Fruit fly (Drosophila melanogaster) whole organism, embryonic: ENCODE measurements around the gene RpS17.

ENCODE experiments used
- ATbp ChIP-seq: fragments of 200-800 bp; sonication (Bioruptor generic); optimal IDR thresholded peaks from 2 replicates; lab custom pipeline; 2017; ENCODE audit warnings: missing biosample characterization, mild to moderate bottlenecking, missing genetic modification characterization, missing genetic modification reagents
- Ada2b ChIP-seq: fragments of 200-800 bp; sonication (Bioruptor generic); IDR thresholded peaks from 2 replicates; pipeline ENCODE4 v1.3.6; 2022; ENCODE audit warnings: missing biosample characterization, missing genetic modification characterization
- Bteb2 ChIP-seq: fragments of 200-800 bp; sonication (Bioruptor generic); optimal IDR thresholded peaks from 2 replicates; lab custom pipeline; 2016; ENCODE audit warnings: missing biosample characterization, missing genetic modification characterization
- CG10321 ChIP-seq: fragments of 200-800 bp; sonication (Bioruptor generic); IDR thresholded peaks from 2 replicates; pipeline ENCODE4 v1.3.6; 2022; ENCODE audit warnings: missing biosample characterization, missing genetic modification characterization
- CG10431 ChIP-seq: fragments of 200-800 bp; sonication (Bioruptor generic); optimal IDR thresholded peaks from 3 replicates; lab custom pipeline; 2018; ENCODE audit warnings: missing biosample characterization, mild to moderate bottlenecking, missing genetic modification characterization
- CG11398 ChIP-seq: fragments of 200-800 bp; sonication (Bioruptor generic); optimal IDR thresholded peaks from 2 replicates; lab custom pipeline; 2016; ENCODE audit warnings: missing biosample characterization, missing genetic modification characterization
- CG12744 ChIP-seq: fragments of 200-800 bp; sonication (Bioruptor generic); optimal IDR thresholded peaks from 2 replicates; lab custom pipeline; 2016; ENCODE audit warnings: missing biosample characterization, missing genetic modification characterization
- CG12942 ChIP-seq: fragments of 200-800 bp; sonication (Bioruptor generic); optimal IDR thresholded peaks from 3 replicates; lab custom pipeline; 2016; ENCODE audit warnings: missing biosample characterization, missing genetic modification characterization
- CG13424 ChIP-seq: fragments of 200-800 bp; sonication (Bioruptor generic); optimal IDR thresholded peaks from 2 replicates; lab custom pipeline; 2019; ENCODE audit warnings: missing biosample characterization, mild to moderate bottlenecking, missing genetic modification characterization, moderate library complexity
- CG13624 ChIP-seq: fragments of 200-800 bp; sonication (Bioruptor generic); optimal IDR thresholded peaks from 2 replicates; lab custom pipeline; 2016; ENCODE audit warnings: missing biosample characterization, missing genetic modification characterization
- CG1603 ChIP-seq: fragments of 200-800 bp; sonication (Bioruptor generic); optimal IDR thresholded peaks from 2 replicates; lab custom pipeline; 2019; ENCODE audit warnings: missing biosample characterization, mild to moderate bottlenecking, missing genetic modification characterization, moderate library complexity
- CG16815 ChIP-seq: fragments of 200-800 bp; sonication (Bioruptor generic); optimal IDR thresholded peaks from 3 replicates; lab custom pipeline; 2017; ENCODE audit warnings: missing biosample characterization, mild to moderate bottlenecking, missing genetic modification characterization
- CG17328 ChIP-seq: fragments of 200-800 bp; sonication (Bioruptor generic); IDR thresholded peaks from 2 replicates; pipeline ENCODE4 v1.3.6; 2022; ENCODE audit warnings: missing biosample characterization, missing genetic modification characterization
- CG17829 ChIP-seq: fragments of 200-800 bp; optimal IDR thresholded peaks from 2 replicates; lab custom pipeline; 2019; ENCODE audit warnings: missing biosample characterization, mild to moderate bottlenecking, missing genetic modification characterization, moderate library complexity
- CG18476 ChIP-seq: fragments of 200-800 bp; sonication (Bioruptor generic); optimal IDR thresholded peaks from 2 replicates; lab custom pipeline; 2016; ENCODE audit warnings: missing biosample characterization, mild to moderate bottlenecking, missing genetic modification characterization
- CG18599 ChIP-seq: fragments of 200-800 bp; sonication (Bioruptor generic); optimal IDR thresholded peaks from 3 replicates; lab custom pipeline; 2017; ENCODE audit warnings: missing biosample characterization, missing genetic modification characterization, mild to moderate bottlenecking, moderate library complexity, missing genetic modification reagents
- CG31388 ChIP-seq: fragments of 200-800 bp; sonication (Bioruptor generic); optimal IDR thresholded peaks from 2 replicates; lab custom pipeline; 2016; ENCODE audit warnings: missing biosample characterization, missing genetic modification characterization
- CG34422 ChIP-seq: fragments of 200-800 bp; sonication (Bioruptor generic); IDR thresholded peaks from 3 replicates; pipeline ENCODE4 v1.3.6; 2022; ENCODE audit warnings: missing biosample characterization, missing genetic modification characterization
- CG3995 ChIP-seq: fragments of 200-800 bp; sonication (Bioruptor generic); optimal IDR thresholded peaks from 3 replicates; lab custom pipeline; 2016; ENCODE audit warnings: missing biosample characterization, missing genetic modification characterization
- CG4617 ChIP-seq: fragments of 200-800 bp; sonication (Bioruptor generic); optimal IDR thresholded peaks from 3 replicates; lab custom pipeline; 2016; ENCODE audit warnings: missing biosample characterization, missing genetic modification characterization, borderline replicate concordance
- CG6765 ChIP-seq: fragments of 200-800 bp; sonication (Bioruptor generic); optimal IDR thresholded peaks from 3 replicates; lab custom pipeline; 2017; ENCODE audit warnings: missing biosample characterization, mild to moderate bottlenecking, missing genetic modification characterization
- CG9797 ChIP-seq: fragments of 200-800 bp; sonication (Bioruptor generic); optimal IDR thresholded peaks from 3 replicates; lab custom pipeline; 2018; ENCODE audit warnings: missing biosample characterization, mild to moderate bottlenecking, missing genetic modification characterization
- CHES-1-like ChIP-seq: fragments of 200-800 bp; sonication (Bioruptor generic); optimal IDR thresholded peaks from 2 replicates; lab custom pipeline; 2016; ENCODE audit warnings: missing biosample characterization, missing genetic modification characterization
- Dfd ChIP-seq, 2 experiments: fragments of >200 bp; optimal IDR thresholded peaks; 2 replicates each; lab custom pipeline; 2017; ENCODE audit warnings: missing biosample characterization in 2 of 2, missing genetic modification characterization in 2 of 2
- Doc2 ChIP-seq: fragments of 200-800 bp; sonication (Bioruptor generic); IDR thresholded peaks from 2 replicates; pipeline ENCODE4 v1.3.6; 2022; ENCODE audit warnings: missing biosample characterization, missing genetic modification characterization
- Eip74EF ChIP-seq, 2 experiments: fragments of 200-800 bp in 1 of 2; fragments of >200 bp in 1 of 2; sonication (Bioruptor generic) in 1 of 2; optimal IDR thresholded peaks; 2 replicates each; lab custom pipeline; 2017 to 2019; ENCODE audit warnings: missing biosample characterization in 2 of 2, missing genetic modification characterization in 2 of 2, mild to moderate bottlenecking in 1 of 2, moderate library complexity in 1 of 2
- HLH3B ChIP-seq: fragments of 200-800 bp; sonication (Bioruptor generic); IDR thresholded peaks from 2 replicates; pipeline ENCODE4 v1.3.6; 2022; ENCODE audit warnings: missing biosample characterization, missing genetic modification characterization
- Lim3 ChIP-seq: fragments of 200-800 bp; sonication (Bioruptor generic); IDR thresholded peaks from 2 replicates; pipeline ENCODE4 v1.3.6; 2022; ENCODE audit warnings: missing biosample characterization, missing genetic modification characterization
- MTF-1 ChIP-seq: fragments of 200-800 bp; sonication (Bioruptor generic); optimal IDR thresholded peaks from 2 replicates; lab custom pipeline; 2018; ENCODE audit warnings: missing biosample characterization, mild to moderate bottlenecking, missing genetic modification characterization, borderline replicate concordance
- NK7.1 ChIP-seq: fragments of 200-800 bp; sonication (Bioruptor generic); optimal IDR thresholded peaks from 3 replicates; lab custom pipeline; 2016; ENCODE audit warnings: missing biosample characterization, missing genetic modification characterization
- Sox102F ChIP-seq: fragments of 200-800 bp; sonication (Bioruptor generic); optimal IDR thresholded peaks from 2 replicates; lab custom pipeline; 2018; ENCODE audit warnings: missing biosample characterization, mild to moderate bottlenecking, missing genetic modification characterization, moderate library complexity
- Spps ChIP-seq: fragments of 200-800 bp; sonication (Bioruptor generic); optimal IDR thresholded peaks from 2 replicates; lab custom pipeline; 2018; ENCODE audit warnings: missing biosample characterization, mild to moderate bottlenecking, missing genetic modification characterization
- Tbp ChIP-seq: fragments of >200 bp; optimal IDR thresholded peaks from 2 replicates; lab custom pipeline; 2018; ENCODE audit warnings: missing biosample characterization, missing genetic modification characterization
- ato ChIP-seq: fragments of 200-800 bp; sonication (Bioruptor generic); IDR thresholded peaks from 2 replicates; pipeline ENCODE4 v1.3.6; 2022; ENCODE audit warnings: missing biosample characterization, missing genetic modification characterization; ENCODE audit not compliant: partially characterized antibody
- bbx ChIP-seq: fragments of 200-800 bp; sonication (Bioruptor generic); IDR thresholded peaks from 2 replicates; pipeline ENCODE4 v1.3.6; 2022; ENCODE audit warnings: missing biosample characterization, missing genetic modification characterization; ENCODE audit not compliant: partially characterized antibody
- caup ChIP-seq: fragments of 200-800 bp; sonication (Bioruptor generic); optimal IDR thresholded peaks from 3 replicates; lab custom pipeline; 2017; ENCODE audit warnings: missing biosample characterization, mild to moderate bottlenecking, missing genetic modification characterization, moderate library complexity; ENCODE audit not compliant: severe bottlenecking
- corto ChIP-seq: fragments of 200-800 bp; sonication (Bioruptor generic); optimal IDR thresholded peaks from 2 replicates; lab custom pipeline; 2016; ENCODE audit warnings: missing biosample characterization, mild to moderate bottlenecking, missing genetic modification characterization, moderate library complexity
- danr ChIP-seq: fragments of 200-800 bp; sonication (Bioruptor generic); IDR thresholded peaks from 2 replicates; pipeline ENCODE4 v1.3.6; 2022; ENCODE audit warnings: missing biosample characterization, missing genetic modification characterization
- fd96Cb ChIP-seq: fragments of 200-800 bp; sonication (Bioruptor generic); optimal IDR thresholded peaks from 2 replicates; lab custom pipeline; 2018; ENCODE audit warnings: missing biosample characterization, mild to moderate bottlenecking, missing genetic modification characterization, moderate library complexity
- her ChIP-seq: fragments of 200-800 bp; sonication (Bioruptor generic); optimal IDR thresholded peaks from 2 replicates; lab custom pipeline; 2016; ENCODE audit warnings: missing biosample characterization, missing genetic modification characterization
- maf-S ChIP-seq: fragments of 200-800 bp; sonication (Bioruptor generic); optimal IDR thresholded peaks from 2 replicates; lab custom pipeline; 2016; ENCODE audit warnings: missing biosample characterization, missing genetic modification characterization
- nom ChIP-seq: fragments of 200-800 bp; sonication (Bioruptor generic); optimal IDR thresholded peaks from 2 replicates; lab custom pipeline; 2017; ENCODE audit warnings: missing biosample characterization, missing genetic modification characterization, mild to moderate bottlenecking, moderate library complexity, missing genetic modification reagents
- odd ChIP-seq: fragments of 200-800 bp; sonication (Bioruptor generic); optimal IDR thresholded peaks from 2 replicates; lab custom pipeline; 2017; ENCODE audit warnings: missing biosample characterization, mild to moderate bottlenecking, missing genetic modification characterization
- pan ChIP-seq, 4 experiments: fragments of >200 bp in 3 of 4; fragments of 200-800 bp in 1 of 4; sonication (Bioruptor generic) in 1 of 4; optimal IDR thresholded peaks in 3 of 4; IDR thresholded peaks in 1 of 4; 2 replicates each; pipeline versions ENCODE4 v1.3.6 to Lab custom; 2017 to 2022; ENCODE audit warnings: missing biosample characterization in 2 of 4, missing genetic modification characterization in 2 of 4, mixed read lengths in 1 of 4
- sim ChIP-seq: fragments of 200-800 bp; sonication (Bioruptor generic); IDR thresholded peaks from 2 replicates; pipeline ENCODE4 v1.3.6; 2022; ENCODE audit warnings: missing biosample characterization, missing genetic modification characterization
- slp2 ChIP-seq: fragments of 200-800 bp; sonication (Bioruptor generic); optimal IDR thresholded peaks from 2 replicates; lab custom pipeline; 2016; ENCODE audit warnings: missing biosample characterization, missing genetic modification characterization
- tll ChIP-seq, 2 experiments: fragments of 200-800 bp in 1 of 2; fragments of >200 bp in 1 of 2; sonication (Bioruptor generic) in 1 of 2; optimal IDR thresholded peaks; 2 replicates each; lab custom pipeline; 2017 to 2019; ENCODE audit warnings: missing biosample characterization in 2 of 2, missing genetic modification characterization in 2 of 2, mild to moderate bottlenecking in 1 of 2, moderate library complexity in 1 of 2
- wdn ChIP-seq: fragments of 200-800 bp; sonication (Bioruptor generic); IDR thresholded peaks from 2 replicates; pipeline ENCODE4 v1.3.6; 2022; ENCODE audit warnings: missing biosample characterization, missing genetic modification characterization
- wek ChIP-seq: fragments of 200-800 bp; sonication (Bioruptor generic); optimal IDR thresholded peaks from 3 replicates; lab custom pipeline; 2018; ENCODE audit warnings: missing biosample characterization, mild to moderate bottlenecking, missing genetic modification characterization, moderate library complexity
- wor ChIP-seq: fragments of 200-800 bp; sonication (Bioruptor generic); IDR thresholded peaks from 2 replicates; pipeline ENCODE4 v1.3.6; 2022; ENCODE audit warnings: missing biosample characterization, missing genetic modification characterization

The RpS17 gene

DNA sequence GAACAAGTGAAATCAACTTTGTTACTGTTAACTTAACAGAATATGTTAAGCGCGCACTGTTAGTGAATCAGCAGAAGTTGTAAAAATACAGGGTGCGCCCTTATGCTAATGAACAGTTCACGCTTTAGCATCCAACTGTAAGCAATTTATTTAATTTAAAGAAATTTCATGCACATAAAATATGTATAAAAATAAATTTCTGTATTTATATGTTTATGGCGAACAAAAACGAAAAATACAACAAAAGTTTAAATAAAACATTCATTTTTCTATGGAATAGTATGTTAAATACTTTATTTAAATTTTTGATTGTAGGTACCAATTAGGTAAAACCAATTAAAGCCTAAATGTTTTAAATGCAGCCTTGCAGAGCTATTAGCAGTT is 5.1 kb downstream of the RpS17 start (continued):
- TF ChIP-seq MTF-1 (GFP tag; lab: Kevin White, UChicago) (no peak), CG16815 (no peak), CG3995 (GFP tag; lab: Kevin White, UChicago) (peak; percentile 27), wor (GFP tag; lab: Robert Waterston, UW) (no peak), Eip74EF (GFP tag; optimal IDR thresholded peaks at IDR 0.05; lab: Kevin White, UChicago) (no peak), ATbp (GFP tag; lab: Kevin White, UChicago) (no peak), her (GFP tag; lab: Kevin White, UChicago) (no peak), nom (GFP tag; lab: Kevin White, UChicago) (peak; percentile 6), Sox102F (GFP tag; lab: Kevin White, UChicago) (peak; percentile 26), danr (GFP tag; lab: Robert Waterston, UW) (no peak), fd96Cb (tag; lab: Kevin White, UChicago) (no peak), CG6765 (GFP tag; lab: Kevin White, UChicago) (no peak), CG12942 (GFP tag; lab: Kevin White, UChicago) (peak; percentile 5), CG18599 (GFP tag; lab: Kevin White, UChicago) (peak; percentile 47), Dfd (GFP tag; optimal IDR thresholded peaks at IDR 0.05; lab: Kevin White, UChicago) (no peak), CHES-1-like (GFP tag; lab: Kevin White, UChicago) (no peak), Doc2 (GFP tag; lab: Robert Waterston, UW) (no peak), CG9797 (no peak), Lim3 (GFP tag; lab: Robert Waterston, UW) (no peak), CG34422 (GFP tag; lab: Robert Waterston, UW) (no peak; the same call in 2 of the 3 replicates), CG12744 (GFP tag; lab: Kevin White, UChicago) (no peak), bbx (GFP tag; lab: Robert Waterston, UW) (no peak), tll (GFP tag; optimal IDR thresholded peaks at IDR 0.05; lab: Kevin White, UChicago) (no peak), CG31388 (no peak), CG10321 (GFP tag; lab: Robert Waterston, UW) (no peak), Spps (no peak), Tbp (GFP tag; lab: Kevin White, UChicago) (no peak), odd (peak; percentile 42), ato (no peak), CG4617 (GFP tag; lab: Kevin White, UChicago) (no peak), pan (optimal IDR thresholded peaks at IDR 0.05; lab: Kevin White, UChicago) (no peak), pan (GFP tag; optimal IDR thresholded peaks at IDR 0.05 in 1 of 2, IDR thresholded peaks at IDR 0.05 in 1 of 2) (peak in 1 of 2 experiments; percentile 53), Bteb2 (GFP tag; lab: Kevin White, UChicago) (no peak), caup (GFP tag; lab: Kevin White, UChicago) (no peak), CG11398 (GFP tag; lab: Kevin White, UChicago) (no peak), slp2 (GFP tag; lab: Kevin White, UChicago) (no peak), wek (GFP tag; lab: Kevin White, UChicago) (no peak), Ada2b (GFP tag; lab: Robert Waterston, UW) (peak; percentile 20; the same call in 1 of the 2 replicates), CG17829 (tag; lab: Kevin White, UChicago) (peak; percentile 50), wdn (no peak), maf-S (GFP tag; lab: Kevin White, UChicago) (no peak), corto (no peak), NK7.1 (GFP tag; lab: Kevin White, UChicago) (no peak), CG17328 (no peak), CG10431 (GFP tag; lab: Kevin White, UChicago) (no peak), CG18476 (GFP tag; lab: Kevin White, UChicago) (peak; percentile 41), sim (GFP tag; lab: Robert Waterston, UW) (no peak), CG1603 (tag; lab: Kevin White, UChicago) (no peak), CG13624 (no peak), HLH3B (no peak), CG13424 (peak; percentile 65)
